Fruit fly (Drosophila melanogaster): ENCODE measurements around the gene CG6276.

Gene CG6276

dm6 chr3R:15345198-15346017 lies 25.5 kb upstream of the CG6276 start (continued):
- TF ChIP-seq CG18599 (GFP tag; optimal IDR thresholded peaks at IDR 0.05) (no peak), MESR4 (GFP tag; optimal IDR thresholded peaks at IDR 0.05) (no peak), CG7839 (tag; optimal IDR thresholded peaks at IDR 0.05) (no peak), CG11696 (GFP tag; IDR thresholded peaks at IDR 0.05) (peak; percentile 62; the same call in 1 of the 2 replicates), HLH54F (GFP tag; optimal IDR thresholded peaks at IDR 0.05) (no peak), E2f2 (GFP tag; IDR thresholded peaks at IDR 0.05) (no peak), Abd-B (GFP tag; optimal IDR thresholded peaks at IDR 0.05) (no peak), nerfin-1 (tag; optimal IDR thresholded peaks at IDR 0.05) (no peak), NK7.1 (GFP tag; optimal IDR thresholded peaks at IDR 0.05) (no peak), sima (GFP tag; optimal IDR thresholded peaks at IDR 0.05) (no peak), sens (GFP tag) (peak; percentile 26), inv (GFP tag; IDR thresholded peaks at IDR 0.05; ENCODE audit: partially characterized antibody) (no peak), CG4404 (GFP tag; IDR thresholded peaks at IDR 0.05) (no peak), CG12659 (GFP tag; optimal IDR thresholded peaks at IDR 0.05) (no peak), CG7786 (GFP tag; optimal IDR thresholded peaks at IDR 0.05) (no peak), CG6272 (GFP tag; IDR thresholded peaks at IDR 0.05) (no peak), rib (GFP tag; IDR thresholded peaks at IDR 0.05) (no peak), CG10431 (GFP tag; optimal IDR thresholded peaks at IDR 0.05) (peak; percentile 85), grn (GFP tag; optimal IDR thresholded peaks at IDR 0.05) (peak; percentile 80), CG12071 (GFP tag; optimal IDR thresholded peaks at IDR 0.05) (no peak), eve (GFP tag; optimal IDR thresholded peaks at IDR 0.05) (no peak), run (tag; optimal IDR thresholded peaks at IDR 0.05) (no peak), salm (tag; optimal IDR thresholded peaks at IDR 0.05) (no peak), CG32532 (GFP tag; IDR thresholded peaks at IDR 0.05) (no peak), Deaf1 (tag; optimal IDR thresholded peaks at IDR 0.05) (no peak), Hr3 (GFP tag; optimal IDR thresholded peaks at IDR 0.05) (no peak), CG30403 (GFP tag; optimal IDR thresholded peaks at IDR 0.05) (no peak), insv (GFP tag; optimal IDR thresholded peaks at IDR 0.05) (peak in 1 of 2 experiments; percentile 89), dm (GFP tag; optimal IDR thresholded peaks at IDR 0.05) (no peak), CG15479 (GFP tag; optimal IDR thresholded peaks at IDR 0.05) (peak; percentile 80), Xrp1 (GFP tag; IDR thresholded peaks at IDR 0.05) (no peak), zen2 (GFP tag; IDR thresholded peaks at IDR 0.05; ENCODE audit: partially characterized antibody) (no peak), Antp (GFP tag; optimal IDR thresholded peaks at IDR 0.05) (no peak), HHEX (GFP tag; optimal IDR thresholded peaks at IDR 0.05) (no peak), grau (tag; optimal IDR thresholded peaks at IDR 0.05) (no peak), CHES-1-like (GFP tag; optimal IDR thresholded peaks at IDR 0.05) (no peak), Hr51 (GFP tag; optimal IDR thresholded peaks at IDR 0.05) (no peak), CG10565 (GFP tag; optimal IDR thresholded peaks at IDR 0.05) (no peak), Med (GFP tag) (peak; percentile 3), ems (GFP tag; optimal IDR thresholded peaks at IDR 0.05) (no peak), CG10147 (GFP tag; optimal IDR thresholded peaks at IDR 0.05) (no peak), CG16779 (GFP tag; IDR thresholded peaks at IDR 0.05) (no peak), Dll (GFP tag; IDR thresholded peaks at IDR 0.05; ENCODE audit: partially characterized antibody) (no peak; the same call in 3 of the 4 replicates), CG34376 (GFP tag; optimal IDR thresholded peaks at IDR 0.05) (no peak), CG10267 (tag; optimal IDR thresholded peaks at IDR 0.05) (no peak), CG1647 (GFP tag; optimal IDR thresholded peaks at IDR 0.05) (no peak), NfI (GFP tag; optimal IDR thresholded peaks at IDR 0.05) (no peak), Fer3 (tag; optimal IDR thresholded peaks at IDR 0.05) (no peak), Jarid2 (GFP tag; optimal IDR thresholded peaks at IDR 0.05) (no peak)

Data from whole organism, embryonic.